Worm (Caenorhabditis elegans) whole organism, L1 larva: Measurements from ENCODE around the gene srxa-2.
A peak's percentile ranks its signal among the peaks of the same experiment; 100 is the strongest.

Source experiments
- C16A3.4 ChIP-seq: fragments of 150-350 bp; optimal IDR thresholded peaks from 2 replicates; lab custom pipeline; 2014; ENCODE audit warnings: missing biosample characterization, missing genetic modification characterization
- aha-1 ChIP-seq: fragments of 150-350 bp; optimal IDR thresholded peaks from 2 replicates; lab custom pipeline; 2014; ENCODE audit warnings: missing biosample characterization, missing genetic modification characterization
- aly-2 ChIP-seq: fragments of 150-350 bp; optimal IDR thresholded peaks from 2 replicates; lab custom pipeline; 2014; ENCODE audit warnings: missing biosample characterization, missing genetic modification characterization
- ama-1 ChIP-seq: fragments of 150-350 bp; optimal IDR thresholded peaks from 2 replicates; lab custom pipeline; 2014
- ceh-8 ChIP-seq: fragments of 200-800 bp; sonication (Bioruptor generic); optimal IDR thresholded peaks from 2 replicates; lab custom pipeline; 2018; ENCODE audit warnings: mild to moderate bottlenecking, missing genetic modification characterization, moderate library complexity, missing compliant biosample characterization
- ceh-82 ChIP-seq, 3 experiments: fragments of 150-350 bp in 1 of 3; sonication (generic microtip) in 2 of 3; optimal IDR thresholded peaks; 2 replicates each; lab custom pipeline; 2014 to 2017; ENCODE audit warnings: missing biosample characterization in 3 of 3, missing genetic modification characterization in 3 of 3
- ceh-90 ChIP-seq: sonication (generic microtip); optimal IDR thresholded peaks from 2 replicates; lab custom pipeline; 2016; ENCODE audit warnings: missing genetic modification characterization, missing compliant biosample characterization
- ces-1 ChIP-seq: fragments of 150-350 bp; optimal IDR thresholded peaks from 2 replicates; lab custom pipeline; 2014; ENCODE audit warnings: missing biosample characterization, missing genetic modification reagents, missing genetic modification characterization
- dpl-1 ChIP-seq, 3 experiments: fragments of 150-350 bp in 2 of 3; sonication (generic microtip) in 1 of 3; optimal IDR thresholded peaks; 2 replicates each; lab custom pipeline; 2014 to 2017; ENCODE audit warnings: missing biosample characterization in 3 of 3, missing genetic modification characterization in 3 of 3, missing genetic modification reagents in 3 of 3
- dsc-1 ChIP-seq: sonication (generic microtip); optimal IDR thresholded peaks from 2 replicates; lab custom pipeline; 2016; ENCODE audit warnings: mild to moderate bottlenecking, missing genetic modification characterization, missing compliant biosample characterization
- efl-1 ChIP-seq, 4 experiments: fragments of 150-350 bp; optimal IDR thresholded peaks in 3 of 4; peaks in 1 of 4; 1 replicate in 1 of 4; 2 replicates in 3 of 4; lab custom pipeline; 2014; ENCODE audit warnings: missing biosample characterization in 2 of 4, missing genetic modification characterization in 2 of 4, missing genetic modification reagents in 2 of 4
- efl-3 ChIP-seq: fragments of 200-800 bp; sonication (Bioruptor generic); optimal IDR thresholded peaks from 2 replicates; lab custom pipeline; 2018; ENCODE audit warnings: mild to moderate bottlenecking, missing genetic modification characterization, missing compliant biosample characterization
- egl-13 ChIP-seq: sonication (generic microtip); optimal IDR thresholded peaks from 2 replicates; lab custom pipeline; 2016; ENCODE audit warnings: missing genotype, missing genetic modification reagents, missing genetic modification characterization, missing compliant biosample characterization
- egl-27 ChIP-seq, 2 experiments: fragments of 150-350 bp in 1 of 2; sonication (generic microtip); optimal IDR thresholded peaks; 3 replicates each; lab custom pipeline; 2017 to 2018; ENCODE audit warnings: missing biosample characterization in 2 of 2, missing genetic modification characterization in 2 of 2, missing genetic modification reagents in 2 of 2
- fkh-8 ChIP-seq: sonication (generic microtip); optimal IDR thresholded peaks from 2 replicates; lab custom pipeline; 2016; ENCODE audit warnings: mild to moderate bottlenecking, missing genetic modification characterization, missing compliant biosample characterization
- fos-1 ChIP-seq: fragments of 150-350 bp; optimal IDR thresholded peaks from 2 replicates; lab custom pipeline; 2014; ENCODE audit warnings: missing biosample characterization, missing genetic modification characterization
- grh-1 ChIP-seq: fragments of 200-800 bp; sonication (Bioruptor generic); IDR thresholded peaks from 2 replicates; pipeline ENCODE4 v1.3.6; 2022; ENCODE audit warnings: missing genetic modification reagents, missing genetic modification characterization, missing compliant biosample characterization
- hlh-4 ChIP-seq: sonication (generic microtip); optimal IDR thresholded peaks from 2 replicates; lab custom pipeline; 2016; ENCODE audit warnings: mild to moderate bottlenecking, missing genetic modification characterization, missing compliant biosample characterization
- jun-1 ChIP-seq: fragments of 150-350 bp; optimal IDR thresholded peaks from 2 replicates; lab custom pipeline; 2014; ENCODE audit warnings: missing biosample characterization, missing genetic modification reagents, missing genetic modification characterization
- lin-13 ChIP-seq: fragments of 150-350 bp; optimal IDR thresholded peaks from 2 replicates; lab custom pipeline; 2014; ENCODE audit warnings: missing biosample characterization, missing genetic modification reagents, missing genetic modification characterization
- lin-14 ChIP-seq: fragments of 200-800 bp; sonication (Bioruptor generic); optimal IDR thresholded peaks from 2 replicates; lab custom pipeline; 2018; ENCODE audit warnings: mild to moderate bottlenecking, missing genetic modification characterization, moderate library complexity, missing compliant biosample characterization
- lin-35 ChIP-seq, 2 experiments: fragments of 150-350 bp; optimal IDR thresholded peaks; 2 replicates each; lab custom pipeline; 2014; ENCODE audit warnings: missing biosample characterization in 2 of 2, missing genetic modification characterization in 2 of 2, missing genetic modification reagents in 2 of 2
- lin-39 ChIP-seq: fragments of 150-350 bp; optimal IDR thresholded peaks from 2 replicates; lab custom pipeline; 2014; ENCODE audit warnings: missing biosample characterization, missing genetic modification reagents, missing genetic modification characterization
- lsy-2 ChIP-seq, 2 experiments: fragments of 150-350 bp; optimal IDR thresholded peaks; 2 replicates each; lab custom pipeline; 2014; ENCODE audit warnings: missing biosample characterization in 2 of 2, missing genetic modification characterization in 2 of 2
- mab-9 ChIP-seq: fragments of 200-800 bp; sonication (Bioruptor generic); IDR thresholded peaks from 2 replicates; pipeline ENCODE4 v1.3.6; 2022; ENCODE audit warnings: missing genetic modification reagents, missing genetic modification characterization, missing compliant biosample characterization
- mef-2 ChIP-seq: fragments of 150-350 bp; optimal IDR thresholded peaks from 2 replicates; lab custom pipeline; 2014; ENCODE audit warnings: missing biosample characterization, missing genetic modification characterization
- nhr-11 ChIP-seq: fragments of 150-350 bp; optimal IDR thresholded peaks from 2 replicates; lab custom pipeline; 2014; ENCODE audit warnings: missing biosample characterization, missing genetic modification characterization
- nhr-12 ChIP-seq: sonication (generic microtip); optimal IDR thresholded peaks from 2 replicates; lab custom pipeline; 2017; ENCODE audit warnings: missing biosample characterization, missing genetic modification characterization
- nhr-19 ChIP-seq: fragments of 200-800 bp; sonication (Bioruptor generic); conservative IDR thresholded peaks from 2 replicates; pipeline ENCODE4 v1.3.6; 2022; ENCODE audit warnings: missing genetic modification characterization, missing compliant biosample characterization
- nhr-20 ChIP-seq: sonication (generic microtip); optimal IDR thresholded peaks from 2 replicates; lab custom pipeline; 2016; ENCODE audit warnings: mild to moderate bottlenecking, missing genetic modification characterization, missing compliant biosample characterization
- nhr-47 ChIP-seq: sonication (generic microtip); optimal IDR thresholded peaks from 2 replicates; lab custom pipeline; 2016; ENCODE audit warnings: mild to moderate bottlenecking, missing genetic modification characterization, moderate library complexity, missing compliant biosample characterization
- nhr-71 ChIP-seq: sonication (generic microtip); optimal IDR thresholded peaks from 2 replicates; lab custom pipeline; 2016; ENCODE audit warnings: mild to moderate bottlenecking, missing genetic modification characterization, moderate library complexity, missing compliant biosample characterization
- nhr-76 ChIP-seq: sonication (generic microtip); optimal IDR thresholded peaks from 2 replicates; lab custom pipeline; 2017; ENCODE audit warnings: missing biosample characterization, missing genetic modification characterization
- nhr-77 ChIP-seq: fragments of 150-350 bp; optimal IDR thresholded peaks from 2 replicates; lab custom pipeline; 2014; ENCODE audit warnings: missing biosample characterization, missing genetic modification characterization
- nhr-85 ChIP-seq: sonication (generic microtip); peaks from one replicate; lab custom pipeline; 2016; ENCODE audit warnings: missing genetic modification characterization, inconsistent platforms, missing compliant biosample characterization
- pag-3 ChIP-seq: sonication (generic microtip); optimal IDR thresholded peaks from 2 replicates; lab custom pipeline; 2017; ENCODE audit warnings: missing genetic modification characterization, mild to moderate bottlenecking, missing compliant biosample characterization, antibody characterized with exemption, borderline replicate concordance; ENCODE audit not compliant: insufficient read depth
- pax-3 ChIP-seq: fragments of 200-800 bp; sonication (Bioruptor generic); optimal IDR thresholded peaks from 2 replicates; lab custom pipeline; 2018; ENCODE audit warnings: mild to moderate bottlenecking, missing genetic modification characterization, moderate library complexity, missing compliant biosample characterization
- rnt-1 ChIP-seq: sonication (generic microtip); optimal IDR thresholded peaks from 2 replicates; lab custom pipeline; 2016; ENCODE audit warnings: mild to moderate bottlenecking, missing genetic modification characterization, moderate library complexity, missing compliant biosample characterization
- snpc-4 ChIP-seq: fragments of 150-350 bp; optimal IDR thresholded peaks from 2 replicates; lab custom pipeline; 2014; ENCODE audit warnings: missing biosample characterization, missing genetic modification characterization
- sox-4 ChIP-seq: sonication (generic microtip); optimal IDR thresholded peaks from 2 replicates; lab custom pipeline; 2016; ENCODE audit warnings: missing genetic modification characterization, missing compliant biosample characterization
- sup-37 ChIP-seq: fragments of 200-800 bp; sonication (Bioruptor generic); optimal IDR thresholded peaks from 2 replicates; lab custom pipeline; 2018; ENCODE audit warnings: mild to moderate bottlenecking, missing genetic modification characterization, missing compliant biosample characterization
- swsn-7 ChIP-seq: sonication (generic microtip); optimal IDR thresholded peaks from 2 replicates; lab custom pipeline; 2016; ENCODE audit warnings: missing genetic modification characterization, missing compliant biosample characterization
- tlp-1 ChIP-seq: fragments of 150-350 bp; optimal IDR thresholded peaks from 2 replicates; lab custom pipeline; 2014; ENCODE audit warnings: missing biosample characterization, missing genetic modification characterization
- unc-62 ChIP-seq: fragments of 150-350 bp; optimal IDR thresholded peaks from 2 replicates; lab custom pipeline; 2014; ENCODE audit warnings: missing biosample characterization, missing genetic modification reagents, missing genetic modification characterization

Gene srxa-2

DNA sequence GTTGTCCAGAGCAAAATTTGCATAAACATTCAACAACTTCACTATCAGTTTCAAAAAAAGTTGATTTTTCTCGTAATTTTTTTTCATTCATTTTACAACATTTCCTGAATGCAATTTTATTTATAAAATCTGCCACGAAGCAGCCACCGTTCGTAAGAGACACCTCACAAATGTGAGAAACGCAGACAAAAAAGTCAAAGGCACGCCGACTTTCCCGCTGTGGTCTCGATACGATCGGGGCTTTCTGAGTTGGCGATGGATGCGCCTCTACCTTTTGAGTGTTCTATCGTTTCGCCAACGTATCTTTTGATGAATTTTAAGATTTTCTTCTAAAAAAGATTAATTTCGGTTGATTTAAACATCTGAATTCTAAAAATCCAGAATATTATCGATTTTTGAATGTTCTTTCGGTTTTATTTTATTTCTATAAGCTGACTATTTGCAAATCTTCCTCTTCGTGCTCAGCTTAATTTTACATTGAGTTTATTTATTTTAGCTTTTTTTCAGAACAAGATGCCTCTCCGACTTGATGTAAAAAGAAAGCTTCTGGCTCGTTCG, 36.1 kb downstream of the srxa-2 start, which contains the start of gene copb-2 (continued):
- TF ChIP-seq lin-14 (GFP tag; lab: Kevin White, UChicago) (peak; percentile 93), swsn-7 (tag; lab: Kevin White, UChicago) (peak; percentile 61), unc-62 (GFP tag; lab: Kevin White, UChicago) (no peak), nhr-77 (tag; lab: Kevin White, UChicago) (peak; percentile 5), nhr-85 (tag; lab: Kevin White, UChicago) (peak; percentile 63), lsy-2 (tag; optimal IDR thresholded peaks at IDR 0.05; lab: Kevin White, UChicago) (peak; percentile 71 to 82), efl-3 (no peak), nhr-20 (tag; lab: Kevin White, UChicago) (peak; percentile 59), ceh-82 (tag; optimal IDR thresholded peaks at IDR 0.05; lab: Kevin White, UChicago) (peak in 2 of 3 experiments; percentile 39 to 57)

DNA sequence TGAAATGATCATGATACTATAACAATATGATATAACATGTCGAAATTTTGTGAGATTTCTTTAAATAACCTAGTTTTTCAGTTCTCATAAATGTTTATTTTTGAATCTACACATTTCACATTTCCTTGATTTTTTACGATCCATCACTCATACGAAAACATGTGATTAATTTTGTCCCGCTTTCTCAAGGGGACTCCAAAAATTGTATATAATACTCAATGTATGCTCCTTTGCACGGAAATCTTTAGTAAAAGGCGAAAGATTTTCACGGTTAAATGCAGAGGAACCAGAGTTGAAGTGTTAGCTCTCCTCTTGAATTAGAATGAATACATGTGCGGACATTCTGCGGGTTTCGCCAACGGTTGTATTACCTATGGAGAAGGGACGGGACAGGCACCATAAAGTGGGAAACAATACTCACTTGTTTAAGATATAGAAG, 41.2 kb downstream of the srxa-2 start:
- TF ChIP-seq mef-2 = no peak
- TF ChIP-seq efl-1 (optimal IDR thresholded peaks at IDR 0.05; lab: Kevin White, UChicago) = no peak
- TF ChIP-seq efl-1 (GFP tag; optimal IDR thresholded peaks at IDR 0.05 in 1 of 2; lab: Kevin White, UChicago) = peak in 1 of 2 experiments; percentile 58
- peak; percentile 17 for TF ChIP-seq lin-39 (tag; lab: Kevin White, UChicago)
- peak; percentile 90 for TF ChIP-seq snpc-4 (tag; lab: Kevin White, UChicago)
- TF ChIP-seq dsc-1 (tag; lab: Kevin White, UChicago) = peak; percentile 21
- no peak for TF ChIP-seq mab-9 (GFP tag; lab: Robert Waterston, UW)
- peak; percentile 5 for TF ChIP-seq ama-1 (lab: Kevin White, UChicago)
- TF ChIP-seq nhr-85 (tag; lab: Kevin White, UChicago) = peak; percentile 71
- peak; percentile 9 for TF ChIP-seq nhr-47
- peak; percentile 20 for TF ChIP-seq lin-14 (GFP tag; lab: Kevin White, UChicago)
- no peak for TF ChIP-seq nhr-76 (tag; lab: Kevin White, UChicago)
- TF ChIP-seq nhr-19 (GFP tag; lab: Robert Waterston, UW) = peak; percentile 30; the same call in 1 of the 2 replicates
- peak; percentile 47 for TF ChIP-seq nhr-71 (tag; lab: Kevin White, UChicago)

DNA sequence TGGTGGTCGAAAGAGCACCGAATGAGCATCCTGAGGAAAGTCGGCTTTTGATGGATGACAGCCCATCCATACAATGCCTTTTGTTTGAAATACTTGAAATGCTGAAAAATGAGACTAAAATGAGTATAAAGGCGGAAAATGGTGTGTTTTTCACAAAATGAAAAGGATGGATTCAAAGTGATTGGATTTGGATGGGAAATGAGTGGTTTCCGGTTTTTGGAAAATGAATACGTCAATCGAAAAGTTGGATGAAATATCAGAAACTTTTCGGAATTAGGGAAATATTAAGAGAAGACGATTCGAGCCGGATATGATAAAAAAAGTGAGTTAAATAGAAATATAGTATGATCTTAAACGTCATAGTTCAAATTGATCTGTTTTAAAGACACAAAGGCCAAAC, 44.2 kb downstream of the srxa-2 start, which contains the start of gene F38E11.6:
TSS of gene F38E11.6 (minus strand) at position 101 of the 400 bp plus-strand sequence.
- TF ChIP-seq tlp-1 (no peak), fkh-8 (tag; lab: Kevin White, UChicago) (peak; percentile 16)
- TF ChIP-seq, all 84 proteins: peak for 1

DNA sequence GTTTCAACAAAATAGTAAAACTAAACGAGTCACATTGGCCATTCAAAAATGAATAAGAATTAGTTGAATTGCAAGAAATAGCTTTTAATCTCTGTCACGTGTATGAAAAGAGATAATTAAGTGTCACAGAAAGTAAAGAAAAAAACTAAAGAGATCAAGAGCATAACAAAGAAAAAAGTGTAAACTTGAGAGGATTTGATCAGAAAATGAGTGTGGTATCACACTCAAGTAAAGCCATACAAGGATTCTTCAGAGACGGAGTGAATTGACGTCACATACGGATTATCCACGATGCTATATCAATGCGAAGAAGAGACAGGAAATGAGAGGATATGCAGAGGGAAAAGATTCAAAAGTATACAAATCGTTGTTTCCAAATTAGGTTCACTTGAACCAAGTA, 46.1 kb downstream of the srxa-2 start:
- TF ChIP-seq nhr-11 (tag; lab: Kevin White, UChicago) (no peak), lsy-2 (tag; optimal IDR thresholded peaks at IDR 0.05; lab: Kevin White, UChicago) (no peak), fkh-8 (tag; lab: Kevin White, UChicago) (peak; percentile 57), egl-13 (tag; lab: Kevin White, UChicago) (no peak), rnt-1 (tag; lab: Kevin White, UChicago) (no peak), nhr-47 (peak; percentile 35), pax-3 (tag; lab: Kevin White, UChicago) (peak; percentile 79), mef-2 (no peak), lin-35 (GFP tag; optimal IDR thresholded peaks at IDR 0.05; lab: Kevin White, UChicago) (no peak), aly-2 (tag; lab: Kevin White, UChicago) (no peak), lin-13 (GFP tag; lab: Kevin White, UChicago) (no peak), aha-1 (tag; lab: Kevin White, UChicago) (no peak), tlp-1 (no peak), egl-27 (tag; optimal IDR thresholded peaks at IDR 0.05; lab: Kevin White, UChicago) (no peak), fos-1 (tag; lab: Kevin White, UChicago) (no peak), nhr-12 (tag; lab: Kevin White, UChicago) (no peak), sup-37 (no peak), pag-3 (no peak), jun-1 (tag; lab: Kevin White, UChicago) (no peak), C16A3.4 (tag; lab: Kevin White, UChicago) (no peak), efl-1 (optimal IDR thresholded peaks at IDR 0.05; lab: Kevin White, UChicago) (no peak), efl-1 (GFP tag; optimal IDR thresholded peaks at IDR 0.05 in 1 of 2; lab: Kevin White, UChicago) (no peak), dsc-1 (tag; lab: Kevin White, UChicago) (peak; percentile 98), ceh-82 (tag; optimal IDR thresholded peaks at IDR 0.05; lab: Kevin White, UChicago) (no peak), dpl-1 (GFP tag; optimal IDR thresholded peaks at IDR 0.05; lab: Kevin White, UChicago) (no peak), ceh-90 (tag; lab: Kevin White, UChicago) (no peak), ceh-8 (peak; percentile 24), ces-1 (GFP tag; lab: Kevin White, UChicago) (no peak), sox-4 (tag; lab: Kevin White, UChicago) (peak; percentile 74), nhr-85 (tag; lab: Kevin White, UChicago) (no peak), snpc-4 (tag; lab: Kevin White, UChicago) (no peak), hlh-4 (no peak), grh-1 (GFP tag; lab: Robert Waterston, UW) (no peak)
